Worm (Caenorhabditis elegans): ENCODE results near the gene K08H2.10.

Gene K08H2.10

DNA sequence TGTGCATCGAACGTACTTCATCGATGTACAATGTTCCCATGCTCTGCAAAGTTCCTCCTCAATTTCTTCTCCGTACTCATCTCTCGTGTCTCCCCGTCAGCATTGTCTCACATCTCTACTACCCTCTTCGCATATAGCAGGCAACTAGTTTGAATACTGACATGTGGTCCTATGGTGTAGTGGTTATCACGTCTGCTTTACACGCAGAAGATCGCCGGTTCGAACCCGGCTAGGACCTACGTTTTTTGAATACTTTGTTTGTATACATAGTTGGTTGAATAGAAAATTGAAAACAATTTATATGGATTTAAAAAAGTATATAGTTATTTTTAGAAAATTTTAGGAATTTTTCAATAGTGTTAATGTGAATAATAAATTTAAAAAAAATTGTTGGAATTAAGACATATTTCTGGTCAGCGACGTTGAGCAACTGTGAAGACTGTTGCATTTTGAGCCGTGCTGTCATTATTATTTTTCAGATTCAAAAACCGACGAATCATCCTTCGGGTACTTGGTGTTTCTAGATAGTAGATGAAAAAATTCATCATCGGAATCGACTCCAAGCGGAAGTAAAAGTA, 49.4 kb downstream of the K08H2.10 start (continued):
- TF ChIP-seq sptf-1 (tag; optimal IDR thresholded peaks at IDR 0.05) (no peak), nhr-11 (tag; optimal IDR thresholded peaks at IDR 0.05) (no peak), unc-98 (GFP tag; IDR thresholded peaks at IDR 0.05) (no peak), nhr-85 (tag) (peak; percentile 54), ets-5 (GFP tag; IDR thresholded peaks at IDR 0.05) (no peak)

DNA sequence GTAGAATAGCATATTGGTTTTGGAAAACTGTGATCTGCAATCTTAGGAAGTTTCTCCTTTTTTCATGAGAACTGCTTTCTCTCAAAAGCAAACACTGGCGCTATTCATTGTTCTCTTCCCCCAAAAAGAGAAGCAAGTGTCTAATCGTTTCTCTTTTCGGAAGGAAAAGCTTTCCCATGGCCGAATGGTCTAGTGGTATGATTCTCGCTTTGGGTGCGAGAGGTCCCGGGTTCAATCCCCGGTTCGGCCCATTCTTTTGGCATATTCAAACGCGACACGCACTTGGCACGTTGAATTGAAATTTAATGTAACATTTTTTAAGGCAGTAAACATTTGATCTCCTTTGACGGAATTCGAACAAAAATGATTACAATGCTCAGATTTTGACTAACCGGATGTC, 50.2 kb downstream of the K08H2.10 start:
- no peak for TF ChIP-seq lsy-2 (tag; optimal IDR thresholded peaks at IDR 0.05)
- TF ChIP-seq dsc-1 (tag; optimal IDR thresholded peaks at IDR 0.05), result no peak
- no peak for TF ChIP-seq lin-35 (GFP tag; optimal IDR thresholded peaks at IDR 0.05)
- no peak for TF ChIP-seq nhr-77 (tag; optimal IDR thresholded peaks at IDR 0.05)
- TF ChIP-seq fos-1 (tag; optimal IDR thresholded peaks at IDR 0.05), result no peak
- no peak for TF ChIP-seq rnt-1 (tag; optimal IDR thresholded peaks at IDR 0.05)
- TF ChIP-seq ets-5 (GFP tag; IDR thresholded peaks at IDR 0.05), result no peak
- TF ChIP-seq nhr-47 (tag; optimal IDR thresholded peaks at IDR 0.05), result no peak
- TF ChIP-seq Y116A8C.19 (tag; optimal IDR thresholded peaks at IDR 0.05; ENCODE audit: borderline replicate concordance), result no peak
- TF ChIP-seq ceh-63 (GFP tag; optimal IDR thresholded peaks at IDR 0.05), result no peak

DNA sequence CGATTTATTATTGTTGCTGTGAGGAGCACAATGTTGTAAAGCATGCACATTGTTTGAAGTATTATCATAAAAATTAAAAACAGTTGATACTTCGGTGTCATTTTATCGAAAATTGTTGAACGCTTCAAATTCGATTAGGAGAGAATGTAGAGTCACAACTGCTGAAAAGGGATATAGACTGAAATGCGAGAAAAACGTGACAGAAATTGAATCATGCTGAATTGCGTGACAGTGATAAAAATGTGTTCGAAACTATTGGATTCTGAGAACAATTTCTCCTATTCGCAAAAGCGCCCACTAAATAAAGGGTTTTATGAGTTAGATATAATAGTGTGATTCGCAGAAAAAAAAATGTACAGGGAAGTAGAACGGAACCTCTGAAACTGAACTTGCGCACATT, 51.1 kb downstream of the K08H2.10 start, which contains the start of gene srxa-8:
TSS of gene srxa-8 (minus strand) at position 101 of the 400 bp plus-strand sequence.
- no peak for TF ChIP-seq nhr-77 (tag; optimal IDR thresholded peaks at IDR 0.05)
- TF ChIP-seq sptf-1 (tag; optimal IDR thresholded peaks at IDR 0.05), result no peak
- no peak for TF ChIP-seq nhr-28 (tag; optimal IDR thresholded peaks at IDR 0.05)
- no peak for TF ChIP-seq lsy-2 (tag; optimal IDR thresholded peaks at IDR 0.05)
- no peak for TF ChIP-seq egl-27 (tag; optimal IDR thresholded peaks at IDR 0.05)
- TF ChIP-seq egl-13 (tag; optimal IDR thresholded peaks at IDR 0.05), result no peak
- no peak for TF ChIP-seq lir-3 (tag; optimal IDR thresholded peaks at IDR 0.05; ENCODE audit: poor library complexity)
- TF ChIP-seq pax-3 (tag; optimal IDR thresholded peaks at IDR 0.05), result no peak
